Fruit fly (Drosophila melanogaster) S2 (cell line): ENCODE results near the gene CG12684.

Source experiments
- CG8478 ChIP-seq: fragments of >200 bp; optimal IDR thresholded peaks from 2 replicates; lab custom pipeline; 2018
- CTCF ChIP-seq, 2 experiments: fragments of >200 bp; optimal IDR thresholded peaks; 2 replicates each; lab custom pipeline; 2018

The CG12684 gene

DNA sequence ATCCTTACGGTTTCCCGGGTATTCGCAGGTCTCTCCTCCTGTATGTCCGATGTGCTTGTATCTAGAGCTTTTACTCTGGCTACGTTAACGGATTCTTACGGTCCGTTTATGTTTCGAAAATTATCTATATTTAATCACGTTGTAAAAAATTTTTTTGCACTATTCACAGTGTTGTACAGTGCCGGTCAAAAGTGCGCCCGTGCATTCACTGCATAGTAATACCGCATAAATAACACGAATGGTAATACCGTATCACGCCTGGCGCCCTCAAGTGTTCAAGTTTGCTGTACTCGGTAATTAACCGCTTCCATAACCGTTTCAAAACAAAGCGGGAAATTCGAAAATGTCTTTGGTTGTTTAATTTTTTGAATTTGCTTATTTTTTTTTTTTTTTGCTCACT, 17.7 kb downstream of the CG12684 start, which contains the start of gene CG11444:
CG11444 (minus strand) TSS at position 400 of the 400 bp plus-strand sequence.
- no peak for TF ChIP-seq CG8478 (lab: Kevin White, UChicago)
- peak; percentile 95 to 97 for TF ChIP-seq CTCF (optimal IDR thresholded peaks at IDR 0.05; lab: Kevin White, UChicago)

DNA sequence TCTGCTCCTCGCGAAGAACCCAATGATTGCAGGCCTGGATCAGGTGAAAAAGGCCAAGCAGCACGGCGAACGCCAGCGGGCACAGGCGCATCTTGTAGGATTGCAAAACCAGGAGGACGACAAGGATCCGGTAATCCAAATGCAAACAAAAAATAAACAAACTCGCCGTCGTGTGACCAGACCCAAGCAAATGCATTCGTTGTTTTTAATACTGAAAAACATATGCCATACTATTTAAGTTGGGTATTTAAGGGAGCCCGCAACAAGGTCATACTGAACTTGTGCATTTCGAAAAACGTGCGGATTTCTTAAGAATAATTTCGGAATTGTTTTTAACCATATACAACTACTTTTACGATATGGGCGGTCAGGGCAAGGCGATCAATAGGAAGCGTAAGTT, 20.0 kb downstream of the CG12684 start, which contains the start of the genes CG11436 and CG3527:
CG11436 (minus strand) TSS at position 162 of the 400 bp plus-strand sequence.
CG3527 (plus strand) TSS at position 257 of the 400 bp plus-strand sequence.
- peak in 1 of 2 experiments; percentile 15 for TF ChIP-seq CTCF (optimal IDR thresholded peaks at IDR 0.05; lab: Kevin White, UChicago)
- TF ChIP-seq CG8478 (lab: Kevin White, UChicago): no peak

dm6 chrX:4548611-4549120, 23.1 kb downstream of the CG12684 start, which contains the start of the genes Usf and CG15912:
Gene Usf (minus strand): TSS chrX:4548794.
Gene CG15912 (plus strand): TSS chrX:4549070.
- no peak for TF ChIP-seq CTCF (optimal IDR thresholded peaks at IDR 0.05; lab: Kevin White, UChicago)
- TF ChIP-seq CG8478 (lab: Kevin White, UChicago): no peak

DNA sequence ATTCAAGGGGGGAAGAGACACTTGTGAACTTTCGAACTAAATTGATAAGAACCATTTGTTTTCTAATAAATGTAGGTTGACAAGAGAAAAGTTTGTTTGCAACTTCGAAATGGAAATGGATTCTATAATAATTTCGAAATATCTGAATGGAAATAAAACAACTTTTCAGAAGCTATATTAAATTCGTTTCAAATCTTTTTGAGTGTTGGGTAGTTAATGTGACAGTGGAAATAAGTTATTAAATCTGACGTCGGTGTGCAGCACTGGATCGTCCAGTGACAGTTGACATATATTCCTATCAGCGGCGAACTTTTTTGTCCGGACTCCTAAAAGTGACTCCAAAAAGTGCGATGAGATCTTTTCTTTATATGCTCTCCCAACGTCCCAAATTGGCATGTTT, 29.4 kb downstream of the CG12684 start, which contains the start of gene CG3568:
CG3568 (plus strand) TSS at position 278 of the 400 bp plus-strand sequence.
- no peak for TF ChIP-seq CG8478 (lab: Kevin White, UChicago)

DNA sequence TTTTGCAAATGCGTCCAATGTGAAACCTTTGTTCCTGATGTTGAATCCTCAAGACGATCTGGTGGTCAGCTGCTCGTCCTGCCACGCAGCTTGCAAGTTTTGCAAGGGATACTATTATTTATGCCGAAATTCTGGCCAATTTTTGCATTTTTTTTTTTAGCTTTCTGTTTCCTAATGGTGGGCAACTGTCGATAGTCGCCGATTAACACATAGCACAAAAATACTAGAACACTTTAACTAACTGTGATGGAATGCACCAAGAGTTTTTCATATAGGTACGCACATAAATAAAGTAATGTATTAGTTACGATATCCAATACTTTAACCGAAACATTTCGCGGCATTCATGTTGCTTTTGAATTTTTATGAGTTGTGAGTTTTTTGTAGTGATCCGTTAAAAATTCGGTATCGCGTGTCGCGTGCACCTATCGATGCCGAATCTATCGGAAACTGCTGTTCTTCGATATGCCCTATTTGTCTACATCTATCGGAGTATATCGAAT, 31.2 kb downstream of the CG12684 start, which contains the start of the genes rb and CHOp24:
rb (minus strand) TSS at position 197 of the 503 bp plus-strand sequence.
CHOp24 (plus strand) TSS at position 479 of the 503 bp plus-strand sequence.
- no peak for TF ChIP-seq CTCF (optimal IDR thresholded peaks at IDR 0.05; lab: Kevin White, UChicago)
- no peak for TF ChIP-seq CG8478 (lab: Kevin White, UChicago)

DNA sequence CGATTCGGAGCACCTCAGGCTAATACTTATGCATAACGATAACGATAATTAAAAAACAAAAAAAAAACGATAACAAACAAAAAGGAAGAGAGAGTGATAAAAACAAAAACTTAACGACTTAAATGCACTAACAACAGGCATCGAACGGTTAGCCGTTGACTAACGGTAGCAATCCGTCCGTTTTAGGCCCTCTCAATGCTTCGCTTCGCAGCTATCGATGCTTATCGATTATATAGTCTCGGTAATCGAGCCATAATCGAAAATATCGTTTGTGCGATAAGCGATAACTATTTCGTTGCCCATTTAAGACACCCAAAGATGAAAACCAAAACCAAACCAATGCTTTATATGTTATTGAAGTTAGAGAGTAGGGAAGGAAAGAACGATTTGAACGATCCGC, 37.7 kb downstream of the CG12684 start:
- no peak for TF ChIP-seq CG8478 (lab: Kevin White, UChicago)
- no peak for TF ChIP-seq CTCF (optimal IDR thresholded peaks at IDR 0.05; lab: Kevin White, UChicago)

DNA sequence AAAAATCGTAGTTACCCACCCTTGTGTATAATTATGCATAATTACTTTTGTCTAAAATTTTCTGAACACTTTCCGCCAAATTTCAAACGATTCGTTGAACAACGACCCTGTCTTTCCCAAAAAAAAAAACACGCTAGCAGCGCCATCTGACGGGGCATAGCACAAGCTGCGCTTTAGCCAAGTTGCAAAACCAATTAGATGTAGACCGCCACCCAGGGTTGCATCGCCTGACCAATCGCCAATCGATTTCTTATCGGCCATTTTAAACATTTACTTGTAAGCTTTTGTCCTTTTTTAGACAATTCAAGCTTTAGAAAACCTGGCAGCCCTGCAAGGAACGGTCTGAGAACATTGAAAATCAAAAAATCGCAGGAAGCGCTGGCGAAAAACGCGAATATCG, 41.8 kb downstream of the CG12684 start, which contains the start of gene CG3556:
CG3556 (plus strand) TSS at position 323 of the 400 bp plus-strand sequence.
- no peak for TF ChIP-seq CG8478 (lab: Kevin White, UChicago)
- TF ChIP-seq CTCF (optimal IDR thresholded peaks at IDR 0.05; lab: Kevin White, UChicago): peak; percentile 97

- TF ChIP-seq CG8478 (lab: Kevin White, UChicago): no peak
- TF ChIP-seq CTCF (optimal IDR thresholded peaks at IDR 0.05; lab: Kevin White, UChicago): no peak
Measured at dm6 chrX:4526754-4527153, 45.0 kb downstream of the CG12684 start.
